Worm (Caenorhabditis elegans): ENCODE results near the gene H10E21.5.

The H10E21.5 gene

ce11 chrIII:16797-17196, 7.0 kb downstream of the H10E21.5 start:
- TF ChIP-seq unc-62 (GFP tag; optimal IDR thresholded peaks at IDR 0.05): no peak
- no peak for TF ChIP-seq blmp-1 (tag; optimal IDR thresholded peaks at IDR 0.05)
- no peak for TF ChIP-seq mls-2 (tag; optimal IDR thresholded peaks at IDR 0.05)
- no peak for TF ChIP-seq pha-4 (tag; optimal IDR thresholded peaks at IDR 0.05)
- TF ChIP-seq unc-120 (tag; optimal IDR thresholded peaks at IDR 0.05; ENCODE audit: poor library complexity, severe bottlenecking): no peak
- no peak for TF ChIP-seq nhr-28 (tag; optimal IDR thresholded peaks at IDR 0.05)
- no peak for TF ChIP-seq M03D4.4 (tag; optimal IDR thresholded peaks at IDR 0.05)
- TF ChIP-seq lin-13 (tag; optimal IDR thresholded peaks at IDR 0.05): no peak
- no peak for TF ChIP-seq nhr-2 (tag; optimal IDR thresholded peaks at IDR 0.05)
- no peak for TF ChIP-seq cnd-1 (tag; optimal IDR thresholded peaks at IDR 0.05)
- no peak for TF ChIP-seq ceh-39 (tag; optimal IDR thresholded peaks at IDR 0.05)

DNA sequence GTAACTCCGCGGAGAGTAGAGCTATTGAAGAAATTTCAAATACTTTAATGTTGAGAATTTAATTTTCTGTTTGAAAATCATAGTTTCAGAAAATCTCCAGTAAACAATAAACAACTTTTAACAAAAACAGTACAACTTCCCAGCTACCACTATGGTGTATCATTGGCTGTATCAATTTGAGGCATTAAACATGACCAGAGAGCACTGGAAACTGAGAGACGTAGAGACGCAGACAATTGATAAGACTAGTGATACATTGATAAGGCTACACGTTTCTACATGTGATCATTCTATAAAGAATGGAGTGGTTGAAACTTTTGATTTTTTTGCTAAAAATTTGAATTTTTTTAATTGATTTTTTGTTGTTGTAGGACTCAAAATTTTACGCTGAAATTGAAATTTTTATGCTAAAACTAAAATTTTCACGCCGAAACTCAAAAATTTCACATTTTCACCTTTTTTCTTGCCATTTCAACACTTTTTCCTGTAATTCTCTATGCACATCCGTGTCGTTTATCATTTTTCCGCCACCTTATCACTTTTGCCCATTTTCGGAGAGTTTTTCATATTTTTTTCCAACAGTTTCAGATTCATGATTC, 8.4 kb downstream of the H10E21.5 start, which contains the start of gene H10E21.1:
H10E21.1 (plus strand) TSS at position 549 of the 599 bp plus-strand sequence.
- TF ChIP-seq elt-3 (tag; optimal IDR thresholded peaks at IDR 0.05): peak; percentile 92
- no peak for TF ChIP-seq ztf-11 (tag; optimal IDR thresholded peaks at IDR 0.05)
- TF ChIP-seq ceh-39 (tag; optimal IDR thresholded peaks at IDR 0.05): no peak
- TF ChIP-seq flh-1 (GFP tag; optimal IDR thresholded peaks at IDR 0.05): no peak
- TF ChIP-seq ceh-83 (GFP tag; optimal IDR thresholded peaks at IDR 0.05): no peak
- no peak for TF ChIP-seq snpc-4 (tag; optimal IDR thresholded peaks at IDR 0.05)

DNA sequence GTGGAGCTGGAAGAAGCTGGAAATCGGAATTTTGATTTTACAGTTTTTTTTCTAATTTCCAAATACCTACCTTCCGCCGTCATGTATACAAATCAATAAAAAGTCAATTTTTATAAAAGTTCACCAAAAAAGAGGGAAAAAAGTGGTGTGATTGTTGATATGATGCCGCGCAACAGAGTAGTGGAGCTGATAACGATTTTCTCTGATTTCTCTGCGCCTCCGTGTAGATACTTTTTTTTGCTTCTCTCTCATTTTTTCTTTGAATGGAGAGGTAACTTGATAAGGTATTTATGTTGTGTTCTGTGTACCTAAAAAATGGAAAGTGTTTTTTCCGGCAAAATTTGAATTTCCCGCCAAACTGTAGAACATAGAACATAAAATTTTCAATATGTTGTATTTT, 9.1 kb downstream of the H10E21.5 start, which contains the start of gene nhr-80:
nhr-80 (minus strand) TSS at position 199 of the 400 bp plus-strand sequence.
- no peak for TF ChIP-seq ceh-43 (GFP tag; optimal IDR thresholded peaks at IDR 0.05)
- TF ChIP-seq mab-5 (tag; optimal IDR thresholded peaks at IDR 0.05): no peak
- no peak for TF ChIP-seq nhr-28 (tag; optimal IDR thresholded peaks at IDR 0.05)

DNA sequence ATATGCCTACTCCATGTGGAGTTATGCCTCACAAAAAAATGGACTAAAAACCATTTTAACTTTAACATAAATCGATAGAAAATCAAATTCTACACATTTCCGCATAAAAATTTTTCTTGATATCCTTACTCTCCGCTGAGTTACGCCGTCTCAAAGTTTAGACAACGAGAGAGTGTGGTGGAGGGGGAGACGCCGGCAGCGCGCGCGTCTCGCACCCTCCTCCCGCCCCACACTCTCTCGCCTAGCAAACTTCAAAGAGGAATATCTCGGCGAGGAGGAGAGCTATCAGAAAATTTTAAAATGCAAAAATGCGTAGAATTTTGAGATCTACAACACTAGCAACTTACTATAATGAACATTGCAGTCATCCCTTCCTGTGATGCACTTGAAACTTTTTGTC, 9.6 kb downstream of the H10E21.5 start:
- TF ChIP-seq mep-1 (tag; optimal IDR thresholded peaks at IDR 0.05) (no peak), mls-2 (tag; optimal IDR thresholded peaks at IDR 0.05) (no peak)

- TF ChIP-seq mep-1 (tag; optimal IDR thresholded peaks at IDR 0.05) (no peak), zip-8 (tag; optimal IDR thresholded peaks at IDR 0.05) (no peak), tbx-8 (GFP tag; optimal IDR thresholded peaks at IDR 0.05) (no peak), pha-4 (tag; optimal IDR thresholded peaks at IDR 0.05) (no peak), ceh-83 (GFP tag; optimal IDR thresholded peaks at IDR 0.05) (no peak), snpc-4 (tag; optimal IDR thresholded peaks at IDR 0.05) (no peak)
Observed at ce11 chrIII:2919-3371, 20.8 kb downstream of the H10E21.5 start, which contains the start of the genes fbxa-6, cTel54X.2 and npr-30. Gene fbxa-6, minus strand, starts transcription at chrIII:3097. Gene cTel54X.2, plus strand, starts transcription at chrIII:3278. Gene npr-30, plus strand, starts transcription at chrIII:3321.
